Worm (Caenorhabditis elegans): ENCODE measurements around the gene C09B7.2.

DNA sequence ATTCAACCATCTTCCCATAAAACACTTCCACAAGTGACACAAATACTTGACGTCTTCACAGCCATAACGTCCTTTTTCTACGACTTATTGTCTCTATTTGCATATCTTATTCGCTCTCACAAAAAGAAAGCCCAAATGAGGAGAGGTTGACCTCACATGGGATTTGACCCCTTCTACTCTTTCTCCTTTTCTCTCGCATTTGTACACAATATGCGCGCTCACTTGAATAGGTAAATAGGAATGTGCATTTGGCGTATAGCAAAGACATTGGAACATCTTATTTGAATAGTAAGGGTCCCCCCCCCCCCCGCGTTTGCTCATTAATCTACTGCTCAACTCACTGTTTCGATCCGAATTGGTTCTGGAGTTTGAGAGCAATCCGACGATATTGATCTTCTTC, 32.7 kb downstream of the C09B7.2 start:
- no peak for TF ChIP-seq W03F9.2 (tag; optimal IDR thresholded peaks at IDR 0.05)
- no peak for TF ChIP-seq him-1 (tag; optimal IDR thresholded peaks at IDR 0.05)

Measured in whole organism, L4/young adult.